Fruit fly (Drosophila melanogaster) whole organism, prepupa: Measurements from ENCODE around the gene Srx.
A peak's percentile ranks its signal among the peaks of the same experiment; 100 is the strongest.

Experiments used
- Blimp-1 ChIP-seq: fragments of 200-800 bp; sonication (Bioruptor generic); optimal IDR thresholded peaks from 3 replicates; lab custom pipeline; 2017; ENCODE audit warnings: missing biosample characterization, missing genetic modification characterization, mild to moderate bottlenecking, moderate library complexity, missing genetic modification reagents
- CG10631 ChIP-seq: fragments of 200-800 bp; sonication (Bioruptor generic); optimal IDR thresholded peaks from 2 replicates; lab custom pipeline; 2016; ENCODE audit warnings: missing biosample characterization, missing genetic modification characterization
- CG11762 ChIP-seq: fragments of 200-800 bp; sonication (Bioruptor generic); optimal IDR thresholded peaks from 3 replicates; lab custom pipeline; 2016; ENCODE audit warnings: missing biosample characterization, missing genetic modification characterization; ENCODE audit not compliant: insufficient read depth
- CG11902 ChIP-seq: fragments of 200-800 bp; sonication (Bioruptor generic); optimal IDR thresholded peaks from 3 replicates; lab custom pipeline; 2016; ENCODE audit warnings: missing biosample characterization, missing genetic modification characterization
- CG15336 ChIP-seq: fragments of 200-800 bp; sonication (Bioruptor generic); IDR thresholded peaks from 2 replicates; pipeline ENCODE4 v1.3.6; 2022; ENCODE audit warnings: missing biosample characterization, missing genetic modification characterization
- CG1621 ChIP-seq: fragments of 200-800 bp; sonication (Bioruptor generic); optimal IDR thresholded peaks from 3 replicates; lab custom pipeline; 2018; ENCODE audit warnings: missing biosample characterization, mild to moderate bottlenecking, missing genetic modification characterization
- CG3032 ChIP-seq: fragments of 200-800 bp; optimal IDR thresholded peaks from 2 replicates; lab custom pipeline; 2019; ENCODE audit warnings: missing biosample characterization, mild to moderate bottlenecking, missing genetic modification characterization, moderate library complexity
- CG31627 ChIP-seq: fragments of 200-800 bp; sonication (Bioruptor generic); optimal IDR thresholded peaks from 3 replicates; lab custom pipeline; 2016; ENCODE audit warnings: missing biosample characterization, missing genetic modification characterization
- CG32006 ChIP-seq: fragments of 200-800 bp; sonication (Bioruptor generic); optimal IDR thresholded peaks from 3 replicates; lab custom pipeline; 2017; ENCODE audit warnings: missing biosample characterization, mild to moderate bottlenecking, missing genetic modification characterization
- CG34406 ChIP-seq: fragments of 200-800 bp; sonication (Bioruptor generic); optimal IDR thresholded peaks from 3 replicates; lab custom pipeline; 2016; ENCODE audit warnings: missing biosample characterization, missing genetic modification characterization
- CG3919 ChIP-seq: fragments of 200-800 bp; sonication (Bioruptor generic); optimal IDR thresholded peaks from 3 replicates; lab custom pipeline; 2016; ENCODE audit warnings: missing biosample characterization, missing genetic modification characterization
- CG4318 ChIP-seq: fragments of 200-800 bp; sonication (Bioruptor generic); optimal IDR thresholded peaks from 3 replicates; lab custom pipeline; 2017; ENCODE audit warnings: missing biosample characterization, mild to moderate bottlenecking, missing genetic modification characterization
- CG6163 ChIP-seq: fragments of 200-800 bp; sonication (Bioruptor generic); IDR thresholded peaks from 3 replicates; pipeline ENCODE4 v1.3.6; 2022; ENCODE audit warnings: missing biosample characterization, missing genetic modification characterization
- CG6276 ChIP-seq: fragments of 200-800 bp; sonication (Bioruptor generic); optimal IDR thresholded peaks from 2 replicates; lab custom pipeline; 2017; ENCODE audit warnings: missing biosample characterization, mild to moderate bottlenecking, missing genetic modification characterization
- CG6808 ChIP-seq: fragments of 200-800 bp; sonication (Bioruptor generic); optimal IDR thresholded peaks from 3 replicates; lab custom pipeline; 2017; ENCODE audit warnings: missing biosample characterization, missing genetic modification characterization, mild to moderate bottlenecking, moderate library complexity, missing genetic modification reagents
- CG6854 ChIP-seq: fragments of 200-800 bp; sonication (Bioruptor generic); optimal IDR thresholded peaks from 2 replicates; lab custom pipeline; 2017; ENCODE audit warnings: missing biosample characterization, mild to moderate bottlenecking, missing genetic modification characterization
- CG7368 ChIP-seq: fragments of 200-800 bp; sonication (Bioruptor generic); optimal IDR thresholded peaks from 3 replicates; lab custom pipeline; 2016; ENCODE audit warnings: missing biosample characterization, missing genetic modification characterization
- CG8119 ChIP-seq: fragments of 200-800 bp; sonication (Bioruptor generic); IDR thresholded peaks from 3 replicates; pipeline ENCODE4 v1.3.6; 2022; ENCODE audit warnings: missing biosample characterization, missing genetic modification characterization
- CG8319 ChIP-seq: fragments of 200-800 bp; sonication (Bioruptor generic); optimal IDR thresholded peaks from 3 replicates; lab custom pipeline; 2016; ENCODE audit warnings: missing biosample characterization, missing genetic modification characterization
- CG9139 ChIP-seq: fragments of 200-800 bp; sonication (Bioruptor generic); optimal IDR thresholded peaks from 3 replicates; lab custom pipeline; 2017; ENCODE audit warnings: missing biosample characterization, mild to moderate bottlenecking, missing genetic modification characterization
- Eip75B ChIP-seq: fragments of 200-800 bp; sonication (Bioruptor generic); optimal IDR thresholded peaks from 3 replicates; lab custom pipeline; 2016; ENCODE audit warnings: missing biosample characterization, missing genetic modification characterization
- Eip78C ChIP-seq: fragments of 200-800 bp; sonication (Bioruptor generic); peaks from one replicate; lab custom pipeline; 2016; ENCODE audit warnings: missing biosample characterization, missing genetic modification characterization
- Eip93F ChIP-seq: fragments of 200-800 bp; sonication (Bioruptor generic); optimal IDR thresholded peaks from 2 replicates; lab custom pipeline; 2016; ENCODE audit warnings: missing biosample characterization, mild to moderate bottlenecking, missing genetic modification characterization
- Ets21C ChIP-seq: fragments of 200-800 bp; sonication (Bioruptor generic); optimal IDR thresholded peaks from 3 replicates; lab custom pipeline; 2016; ENCODE audit warnings: missing biosample characterization, missing genetic modification characterization
- Ets96B ChIP-seq: fragments of 200-800 bp; optimal IDR thresholded peaks from 2 replicates; lab custom pipeline; 2019; ENCODE audit warnings: missing biosample characterization, mild to moderate bottlenecking, missing genetic modification characterization, moderate library complexity
- Gug ChIP-seq: fragments of 200-800 bp; sonication (Bioruptor generic); IDR thresholded peaks from 2 replicates; pipeline ENCODE4 v1.3.6; 2022; ENCODE audit warnings: missing biosample characterization, missing genetic modification characterization
- Hr39 ChIP-seq: fragments of 200-800 bp; sonication (Bioruptor generic); optimal IDR thresholded peaks from 2 replicates; lab custom pipeline; 2016; ENCODE audit warnings: missing biosample characterization, missing genetic modification characterization
- Hr4 ChIP-seq: fragments of 200-800 bp; sonication (Bioruptor generic); optimal IDR thresholded peaks from 3 replicates; lab custom pipeline; 2016; ENCODE audit warnings: missing biosample characterization, missing genetic modification characterization
- Lpt ChIP-seq: fragments of 200-800 bp; sonication (Bioruptor generic); optimal IDR thresholded peaks from 3 replicates; lab custom pipeline; 2016; ENCODE audit warnings: missing biosample characterization, missing genetic modification characterization
- Met ChIP-seq: fragments of 200-800 bp; sonication (Bioruptor generic); optimal IDR thresholded peaks from 3 replicates; lab custom pipeline; 2016; ENCODE audit warnings: missing biosample characterization, missing genetic modification characterization
- OdsH ChIP-seq: fragments of 200-800 bp; sonication (Bioruptor generic); optimal IDR thresholded peaks from 3 replicates; lab custom pipeline; 2016; ENCODE audit warnings: missing biosample characterization, missing genetic modification characterization
- Smox ChIP-seq: fragments of 200-800 bp; sonication (Bioruptor generic); optimal IDR thresholded peaks from 3 replicates; lab custom pipeline; 2016; ENCODE audit warnings: missing biosample characterization, missing genetic modification characterization
- Sox102F ChIP-seq: fragments of 200-800 bp; sonication (Bioruptor generic); optimal IDR thresholded peaks from 2 replicates; lab custom pipeline; 2016; ENCODE audit warnings: missing biosample characterization, mild to moderate bottlenecking, missing genetic modification characterization
- Sox14 ChIP-seq: fragments of 200-800 bp; sonication (Bioruptor generic); optimal IDR thresholded peaks from 3 replicates; lab custom pipeline; 2016; ENCODE audit warnings: missing biosample characterization, missing genetic modification characterization
- Sox15 ChIP-seq: fragments of 200-800 bp; sonication (Bioruptor generic); optimal IDR thresholded peaks from 3 replicates; lab custom pipeline; 2016; ENCODE audit warnings: missing biosample characterization, missing genetic modification characterization
- acj6 ChIP-seq: fragments of 200-800 bp; sonication (Bioruptor generic); optimal IDR thresholded peaks from 3 replicates; lab custom pipeline; 2016; ENCODE audit warnings: missing biosample characterization, missing genetic modification characterization
- cyc ChIP-seq: fragments of 200-800 bp; sonication (Bioruptor generic); optimal IDR thresholded peaks from 3 replicates; lab custom pipeline; 2016; ENCODE audit warnings: missing biosample characterization, missing genetic modification characterization
- dac ChIP-seq: fragments of 200-800 bp; sonication (Bioruptor generic); optimal IDR thresholded peaks from 2 replicates; lab custom pipeline; 2017; ENCODE audit warnings: missing biosample characterization, mild to moderate bottlenecking, missing genetic modification characterization
- esn ChIP-seq: fragments of 200-800 bp; sonication (Bioruptor generic); optimal IDR thresholded peaks from 2 replicates; lab custom pipeline; 2016; ENCODE audit warnings: missing biosample characterization, mild to moderate bottlenecking, missing genetic modification characterization, moderate library complexity
- fd59A ChIP-seq: fragments of 200-800 bp; sonication (Bioruptor generic); optimal IDR thresholded peaks from 2 replicates; lab custom pipeline; 2017; ENCODE audit warnings: missing biosample characterization, mild to moderate bottlenecking, missing genetic modification characterization, missing genetic modification reagents
- fd85E ChIP-seq: fragments of 200-800 bp; sonication (Bioruptor generic); optimal IDR thresholded peaks from 3 replicates; lab custom pipeline; 2016; ENCODE audit warnings: missing biosample characterization, missing genetic modification characterization
- fkh ChIP-seq: fragments of 200-800 bp; sonication (Bioruptor generic); optimal IDR thresholded peaks from 3 replicates; lab custom pipeline; 2017; ENCODE audit warnings: missing biosample characterization, mild to moderate bottlenecking, missing genetic modification characterization, moderate library complexity
- lz ChIP-seq: fragments of 200-800 bp; sonication (Bioruptor generic); optimal IDR thresholded peaks from 3 replicates; lab custom pipeline; 2016; ENCODE audit warnings: missing biosample characterization, missing genetic modification characterization
- net ChIP-seq: fragments of 200-800 bp; sonication (Bioruptor generic); optimal IDR thresholded peaks from 3 replicates; lab custom pipeline; 2016; ENCODE audit warnings: missing biosample characterization, missing genetic modification characterization
- pdm3 ChIP-seq: fragments of 200-800 bp; sonication (Bioruptor generic); optimal IDR thresholded peaks from 3 replicates; lab custom pipeline; 2016; ENCODE audit warnings: missing biosample characterization, missing genetic modification characterization
- salr ChIP-seq, 2 experiments: fragments of 200-800 bp; sonication (Bioruptor generic); optimal IDR thresholded peaks; 3 replicates each; lab custom pipeline; 2016 to 2018; ENCODE audit warnings: missing biosample characterization in 2 of 2, missing genetic modification characterization in 2 of 2, mild to moderate bottlenecking in 1 of 2
- spab ChIP-seq: fragments of 200-800 bp; sonication (Bioruptor generic); optimal IDR thresholded peaks from 2 replicates; lab custom pipeline; 2017; ENCODE audit warnings: missing biosample characterization, mild to moderate bottlenecking, missing genetic modification characterization, missing genetic modification reagents
- ss ChIP-seq, 2 experiments: fragments of 200-800 bp; sonication (Bioruptor generic); optimal IDR thresholded peaks; 2 replicates in 1 of 2; 3 replicates in 1 of 2; lab custom pipeline; 2017 to 2018; ENCODE audit warnings: mild to moderate bottlenecking in 2 of 2, missing biosample characterization in 2 of 2, missing genetic modification characterization in 2 of 2, moderate library complexity in 1 of 2
- topi ChIP-seq: fragments of 200-800 bp; sonication (Bioruptor generic); optimal IDR thresholded peaks from 3 replicates; lab custom pipeline; 2016; ENCODE audit warnings: missing biosample characterization, missing genetic modification characterization
- vri ChIP-seq: fragments of 200-800 bp; sonication (Bioruptor generic); optimal IDR thresholded peaks from 3 replicates; lab custom pipeline; 2016; ENCODE audit warnings: missing biosample characterization, mild to moderate bottlenecking, missing genetic modification characterization

Srx gene

DNA sequence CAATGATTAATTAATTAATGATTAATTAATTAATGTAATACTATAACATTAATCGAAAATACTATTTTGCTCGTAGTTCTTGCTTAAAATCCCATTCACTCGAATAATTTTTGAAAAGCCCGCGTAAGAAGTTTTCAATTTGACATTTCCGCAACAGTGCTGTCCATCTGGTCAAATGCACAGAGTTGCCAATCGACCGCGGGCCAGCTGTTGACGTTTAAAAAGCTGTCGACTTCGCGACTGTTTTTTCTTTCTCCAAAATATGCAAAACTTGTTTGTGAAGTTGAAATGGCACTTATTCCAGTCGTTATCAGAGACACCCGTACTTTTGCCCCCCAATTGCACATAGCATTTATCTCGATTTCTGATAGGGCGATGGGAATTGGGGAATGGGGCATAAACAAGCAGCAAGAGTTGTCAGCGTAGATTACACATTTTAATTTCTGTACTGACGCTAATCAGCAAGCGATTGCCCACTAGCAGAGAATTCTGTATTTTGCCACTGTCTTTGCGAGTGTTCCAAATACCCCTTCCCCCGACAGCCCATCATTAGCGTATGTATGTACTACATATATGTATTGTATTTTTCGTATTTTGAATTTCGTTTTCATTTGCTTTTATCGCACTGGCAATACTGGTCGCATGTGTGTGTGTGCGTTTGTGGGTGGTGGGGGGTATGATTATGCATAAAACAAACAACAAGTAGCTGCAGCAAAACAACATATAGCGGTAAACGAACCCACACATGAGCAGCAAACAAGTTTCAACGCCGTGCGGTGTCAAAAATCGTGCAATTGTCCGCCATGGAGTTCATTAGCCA lies at the start of gene Srx:
Gene Srx, plus strand, starts transcription at position 517 of the 820 bp plus-strand sequence.
- peak; percentile 50 for TF ChIP-seq CG15336
- TF ChIP-seq Lpt = no peak
- TF ChIP-seq Hr39 (GFP tag; lab: Kevin White, UChicago) = peak; percentile 35
- TF ChIP-seq Eip75B = no peak
- TF ChIP-seq pdm3 = no peak
- TF ChIP-seq CG1621 (tag; lab: Kevin White, UChicago) = no peak
- TF ChIP-seq vri (GFP tag; lab: Kevin White, UChicago) = peak; percentile 79
- peak; percentile 54 for TF ChIP-seq Eip93F (GFP tag; lab: Kevin White, UChicago)
- peak; percentile 65 for TF ChIP-seq Eip78C (GFP tag; lab: Kevin White, UChicago)
- no peak for TF ChIP-seq CG9139
- peak; percentile 23 for TF ChIP-seq Ets96B (tag; lab: Kevin White, UChicago)
- no peak for TF ChIP-seq CG6854
- TF ChIP-seq Ets21C (GFP tag; lab: Kevin White, UChicago) = no peak
- no peak for TF ChIP-seq CG34406 (GFP tag; lab: Kevin White, UChicago)
- peak; percentile 28 for TF ChIP-seq net (GFP tag; lab: Kevin White, UChicago)
- TF ChIP-seq Smox (GFP tag; lab: Kevin White, UChicago) = no peak
- TF ChIP-seq Blimp-1 (GFP tag; lab: Kevin White, UChicago) = peak; percentile 76
- peak; percentile 17 for TF ChIP-seq fkh (GFP tag; lab: Kevin White, UChicago)
- TF ChIP-seq CG32006 (GFP tag; lab: Kevin White, UChicago) = no peak
- no peak for TF ChIP-seq CG10631
- TF ChIP-seq ss (GFP tag; optimal IDR thresholded peaks at IDR 0.05; lab: Kevin White, UChicago) = peak in 1 of 2 experiments; percentile 52
- peak; percentile 60 for TF ChIP-seq CG6808 (GFP tag; lab: Kevin White, UChicago)
- no peak for TF ChIP-seq lz (GFP tag; lab: Kevin White, UChicago)
- peak; percentile 28 for TF ChIP-seq CG31627 (GFP tag; lab: Kevin White, UChicago)
- peak; percentile 19 for TF ChIP-seq CG3032 (tag; lab: Kevin White, UChicago)
- no peak for TF ChIP-seq Hr4 (GFP tag; lab: Kevin White, UChicago)
- TF ChIP-seq spab (GFP tag; lab: Kevin White, UChicago) = no peak
- TF ChIP-seq CG6276 = no peak
- TF ChIP-seq Sox14 (GFP tag; lab: Kevin White, UChicago) = peak; percentile 23
- no peak for TF ChIP-seq fd85E (GFP tag; lab: Kevin White, UChicago)
- no peak for TF ChIP-seq salr (GFP tag; optimal IDR thresholded peaks at IDR 0.05; lab: Kevin White, UChicago)
- TF ChIP-seq OdsH = no peak
- TF ChIP-seq Gug (GFP tag; lab: Robert Waterston, UW) = no peak
- peak; percentile 15 for TF ChIP-seq acj6
- peak; percentile 49; the same call in 1 of the 3 replicates for TF ChIP-seq CG8119 (GFP tag; lab: Robert Waterston, UW)
- TF ChIP-seq CG4318 (GFP tag; lab: Kevin White, UChicago) = no peak
- no peak for TF ChIP-seq CG11762 (GFP tag; lab: Kevin White, UChicago)
- TF ChIP-seq fd59A (GFP tag; lab: Kevin White, UChicago) = no peak
- no peak for TF ChIP-seq CG8319 (GFP tag; lab: Kevin White, UChicago)
- peak; percentile 50 for TF ChIP-seq esn (GFP tag; lab: Kevin White, UChicago)
- TF ChIP-seq dac (GFP tag; lab: Kevin White, UChicago) = peak; percentile 7
- TF ChIP-seq CG3919 (GFP tag; lab: Kevin White, UChicago) = no peak
- no peak for TF ChIP-seq CG11902 (GFP tag; lab: Kevin White, UChicago)
- no peak for TF ChIP-seq Sox102F (GFP tag; lab: Kevin White, UChicago)
- TF ChIP-seq CG7368 (GFP tag; lab: Kevin White, UChicago) = no peak
- TF ChIP-seq topi (GFP tag; lab: Kevin White, UChicago) = peak; percentile 21
- no peak for TF ChIP-seq Met (GFP tag; lab: Kevin White, UChicago)
- no peak for TF ChIP-seq cyc
- TF ChIP-seq Sox15 (GFP tag; lab: Kevin White, UChicago) = peak; percentile 30
- TF ChIP-seq CG6163 (GFP tag; lab: Robert Waterston, UW) = 0 out of 3 replicates have a peak, but pooled peaks have one; percentile 38
